Fruit fly (Drosophila melanogaster): Measurements from ENCODE around the gene Fam92.

Gene Fam92

DNA sequence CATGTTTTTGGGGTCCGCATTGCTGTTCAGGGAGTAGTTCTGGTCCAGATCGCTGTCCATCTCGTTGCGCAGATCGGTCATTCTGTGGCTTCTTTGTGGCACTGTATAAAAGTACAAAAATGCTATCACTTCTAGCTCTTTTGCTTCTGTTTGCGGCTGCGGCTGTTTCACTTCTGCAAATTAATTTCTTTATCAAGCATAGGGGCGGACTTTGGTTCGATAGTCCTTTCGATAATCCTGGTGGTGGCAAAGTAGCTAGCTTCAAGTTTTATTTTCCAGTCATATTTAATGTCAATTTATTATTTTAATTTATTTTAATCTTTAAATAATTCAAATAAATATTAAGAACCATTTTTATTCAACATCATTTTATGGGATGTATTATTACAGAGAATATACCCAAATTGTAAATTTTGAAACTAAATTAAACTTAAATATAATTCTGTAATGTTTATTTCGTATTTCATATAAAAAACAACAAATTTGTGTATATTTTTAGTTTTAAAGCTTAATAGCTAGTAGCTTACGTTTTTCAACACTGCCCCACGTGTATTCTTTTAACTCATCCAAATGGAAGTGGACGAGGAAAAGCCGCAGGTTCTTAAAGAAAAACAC is 2.9 kb downstream of the Fam92 start, which contains the start of the genes CG5446 and Trm1 (continued):
- TF ChIP-seq CG15336 (GFP tag; IDR thresholded peaks at IDR 0.05) (peak; percentile 21; the same call in 1 of the 2 replicates), acj6 (GFP tag; optimal IDR thresholded peaks at IDR 0.05) (peak; percentile 52), spab (GFP tag; optimal IDR thresholded peaks at IDR 0.05) (no peak), CG10631 (GFP tag; optimal IDR thresholded peaks at IDR 0.05) (peak; percentile 82), salr (GFP tag; optimal IDR thresholded peaks at IDR 0.05) (peak in 1 of 2 experiments; percentile 79), esn (GFP tag; optimal IDR thresholded peaks at IDR 0.05) (peak; percentile 66), Ets96B (tag; optimal IDR thresholded peaks at IDR 0.05) (peak; percentile 74), vri (GFP tag; optimal IDR thresholded peaks at IDR 0.05) (peak; percentile 40), CG7368 (GFP tag; optimal IDR thresholded peaks at IDR 0.05) (peak; percentile 32)

dm6 chr2L:12430792-12431191 is 6.1 kb downstream of the Fam92 start, which contains the start of gene CG5435:
Gene CG5435 (minus strand): TSS chr2L:12430892.
- TF ChIP-seq fd85E (GFP tag; optimal IDR thresholded peaks at IDR 0.05) (no peak), CG6276 (GFP tag; optimal IDR thresholded peaks at IDR 0.05) (no peak), Hr38 (GFP tag; optimal IDR thresholded peaks at IDR 0.05) (no peak), Sox102F (GFP tag; optimal IDR thresholded peaks at IDR 0.05) (no peak), spab (GFP tag; optimal IDR thresholded peaks at IDR 0.05) (no peak), Lpt (GFP tag; optimal IDR thresholded peaks at IDR 0.05) (no peak), CG3032 (tag; optimal IDR thresholded peaks at IDR 0.05) (no peak), svp (GFP tag) (no peak), CG6808 (GFP tag; optimal IDR thresholded peaks at IDR 0.05) (no peak), salr (GFP tag; optimal IDR thresholded peaks at IDR 0.05) (no peak), CG6163 (GFP tag; IDR thresholded peaks at IDR 0.05) (no peak), CG10669 (GFP tag; optimal IDR thresholded peaks at IDR 0.05) (no peak), Eip93F (GFP tag; optimal IDR thresholded peaks at IDR 0.05) (no peak), Ets21C (GFP tag; optimal IDR thresholded peaks at IDR 0.05) (no peak), net (GFP tag; optimal IDR thresholded peaks at IDR 0.05) (no peak), dsx (GFP tag; optimal IDR thresholded peaks at IDR 0.05; ENCODE audit: poor library complexity, severe bottlenecking) (no peak), lz (GFP tag; optimal IDR thresholded peaks at IDR 0.05) (no peak)

DNA sequence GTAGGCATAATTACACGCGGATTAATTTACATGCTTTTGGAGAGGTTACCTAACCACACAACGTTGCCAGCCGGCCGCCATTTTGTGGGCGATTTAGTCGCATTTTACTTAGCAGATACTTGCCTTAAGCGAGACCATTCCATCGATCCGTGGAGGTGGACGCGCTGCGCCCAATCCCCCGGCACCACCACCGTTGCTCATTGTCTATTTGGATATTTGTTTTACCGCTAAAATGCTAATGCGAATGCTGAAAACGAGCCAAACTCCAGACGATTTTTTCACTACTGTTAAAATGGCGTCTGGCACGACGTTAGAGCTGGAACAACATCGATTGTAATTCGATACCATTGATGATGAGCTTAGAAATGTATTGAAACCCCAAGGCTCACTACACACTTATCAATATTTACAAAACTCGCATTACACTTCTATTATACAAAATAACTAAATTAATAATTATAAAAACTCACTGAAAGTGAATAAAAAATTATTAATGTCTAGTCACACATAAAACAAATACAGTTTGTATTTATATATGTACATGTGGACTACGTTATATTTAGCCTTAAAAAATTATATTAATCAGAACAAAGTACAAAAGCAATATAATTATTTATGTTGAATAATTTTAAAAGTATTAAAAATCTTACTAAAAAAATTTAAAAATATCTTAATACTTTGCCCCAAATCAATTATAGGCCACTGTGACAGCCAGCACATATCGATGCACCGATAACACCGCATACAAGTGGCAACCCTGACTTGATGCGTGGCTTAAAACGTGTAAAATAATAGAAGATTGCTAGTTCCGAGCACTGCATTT is 9.2 kb downstream of the Fam92 start, which contains the start of gene eRF3:
Gene eRF3, plus strand, starts transcription at position 741 of the 823 bp plus-strand sequence.
- TF ChIP-seq Smox (GFP tag; optimal IDR thresholded peaks at IDR 0.05) (peak; percentile 55), dsx (GFP tag; optimal IDR thresholded peaks at IDR 0.05; ENCODE audit: poor library complexity, severe bottlenecking) (peak; percentile 46), achi (GFP tag; optimal IDR thresholded peaks at IDR 0.05) (peak; percentile 62), CG32006 (GFP tag; optimal IDR thresholded peaks at IDR 0.05) (peak; percentile 73), CG8119 (GFP tag; IDR thresholded peaks at IDR 0.05) (peak; percentile 74; the same call in 2 of the 3 replicates), CG11294 (GFP tag; IDR thresholded peaks at IDR 0.05) (peak; percentile 43; the same call in 1 of the 2 replicates), fd85E (GFP tag; optimal IDR thresholded peaks at IDR 0.05) (no peak), Sox14 (GFP tag; optimal IDR thresholded peaks at IDR 0.05) (no peak), CG11762 (GFP tag; optimal IDR thresholded peaks at IDR 0.05; ENCODE audit: insufficient read depth) (peak; percentile 14), CG6163 (GFP tag; IDR thresholded peaks at IDR 0.05) (peak; percentile 52; the same call in 2 of the 3 replicates), CG4318 (GFP tag; optimal IDR thresholded peaks at IDR 0.05) (peak; percentile 68), lz (GFP tag; optimal IDR thresholded peaks at IDR 0.05) (peak; percentile 29), Hr39 (GFP tag; optimal IDR thresholded peaks at IDR 0.05) (peak; percentile 29), Sox102F (GFP tag; optimal IDR thresholded peaks at IDR 0.05) (peak; percentile 36), pdm3 (GFP tag; optimal IDR thresholded peaks at IDR 0.05) (peak; percentile 60), Gug (GFP tag; IDR thresholded peaks at IDR 0.05) (peak; percentile 56; the same call in 1 of the 2 replicates), Sox15 (GFP tag; optimal IDR thresholded peaks at IDR 0.05) (peak; percentile 38), Hr38 (GFP tag; optimal IDR thresholded peaks at IDR 0.05) (no peak), eg (GFP tag; IDR thresholded peaks at IDR 0.05) (peak; percentile 69), svp (GFP tag) (peak; percentile 88), CG3919 (GFP tag; optimal IDR thresholded peaks at IDR 0.05) (peak; percentile 58), CG8319 (GFP tag; optimal IDR thresholded peaks at IDR 0.05) (peak; percentile 76), CG9139 (GFP tag; optimal IDR thresholded peaks at IDR 0.05) (no peak), CG34406 (GFP tag; optimal IDR thresholded peaks at IDR 0.05) (peak; percentile 76), CG8632 (GFP tag; optimal IDR thresholded peaks at IDR 0.05) (peak; percentile 78), CG31627 (GFP tag; optimal IDR thresholded peaks at IDR 0.05) (peak; percentile 26), CG10669 (GFP tag; optimal IDR thresholded peaks at IDR 0.05) (peak; percentile 35), dac (GFP tag; optimal IDR thresholded peaks at IDR 0.05) (peak; percentile 36), CG7368 (GFP tag; optimal IDR thresholded peaks at IDR 0.05) (peak; percentile 49), CG6276 (GFP tag; optimal IDR thresholded peaks at IDR 0.05) (no peak)
